Fruit fly (Drosophila melanogaster) whole organism, embryonic: Measurements from ENCODE around the gene MICU3.

Experiments
- Antp ChIP-seq: fragments of 200-800 bp; sonication (Bioruptor generic); optimal IDR thresholded peaks from 3 replicates; lab custom pipeline; 2016; ENCODE audit warnings: missing biosample characterization, missing genetic modification characterization
- CG10321 ChIP-seq: fragments of 200-800 bp; sonication (Bioruptor generic); IDR thresholded peaks from 2 replicates; pipeline ENCODE4 v1.3.6; 2022; ENCODE audit warnings: missing biosample characterization, missing genetic modification characterization
- CG12659 ChIP-seq: fragments of 200-800 bp; sonication (Bioruptor generic); optimal IDR thresholded peaks from 3 replicates; lab custom pipeline; 2017; ENCODE audit warnings: mild to moderate bottlenecking, missing biosample characterization, missing genetic modification reagents, missing genetic modification characterization
- CG14050 ChIP-seq: fragments of 200-800 bp; sonication (Bioruptor generic); IDR thresholded peaks from 3 replicates; pipeline ENCODE4 v1.3.6; 2022; ENCODE audit warnings: missing biosample characterization, missing genetic modification characterization
- CG1602 ChIP-seq: fragments of 200-800 bp; sonication (Bioruptor generic); optimal IDR thresholded peaks from 3 replicates; lab custom pipeline; 2016; ENCODE audit warnings: missing biosample characterization, missing genetic modification characterization
- CG17186 ChIP-seq: fragments of 200-800 bp; sonication (Bioruptor generic); optimal IDR thresholded peaks from 3 replicates; lab custom pipeline; 2017; ENCODE audit warnings: missing biosample characterization, missing genetic modification reagents, missing genetic modification characterization
- CG17359 ChIP-seq: fragments of 200-800 bp; sonication (Bioruptor generic); optimal IDR thresholded peaks from 3 replicates; lab custom pipeline; 2018; ENCODE audit warnings: missing biosample characterization, mild to moderate bottlenecking, missing genetic modification characterization, moderate library complexity
- CG2199 ChIP-seq: fragments of 200-800 bp; sonication (Bioruptor generic); IDR thresholded peaks from 3 replicates; pipeline ENCODE4 v1.3.6; 2022; ENCODE audit warnings: missing biosample characterization, missing genetic modification characterization
- CG31388 ChIP-seq: fragments of 200-800 bp; sonication (Bioruptor generic); optimal IDR thresholded peaks from 2 replicates; lab custom pipeline; 2016; ENCODE audit warnings: missing biosample characterization, missing genetic modification characterization
- CG31441 ChIP-seq: fragments of 200-800 bp; sonication (Bioruptor generic); IDR thresholded peaks from 2 replicates; pipeline ENCODE4 v1.3.6; 2022; ENCODE audit warnings: missing biosample characterization, missing genetic modification characterization
- CG33213 ChIP-seq: fragments of 200-800 bp; sonication (Bioruptor generic); optimal IDR thresholded peaks from 3 replicates; lab custom pipeline; 2016; ENCODE audit warnings: missing biosample characterization, missing genetic modification characterization
- CG4282 ChIP-seq: fragments of 200-800 bp; sonication (Bioruptor generic); optimal IDR thresholded peaks from 2 replicates; lab custom pipeline; 2016; ENCODE audit warnings: missing biosample characterization, missing genetic modification characterization
- CG5953 ChIP-seq: fragments of 200-800 bp; sonication (Bioruptor generic); IDR thresholded peaks from 2 replicates; pipeline ENCODE4 v1.3.6; 2022; ENCODE audit warnings: missing biosample characterization, missing genetic modification characterization
- CG6272 ChIP-seq: fragments of 200-800 bp; sonication (Bioruptor generic); IDR thresholded peaks from 2 replicates; pipeline ENCODE4 v1.3.6; 2022; ENCODE audit warnings: missing biosample characterization, missing genetic modification characterization
- CG9437 ChIP-seq: fragments of 200-800 bp; sonication (Bioruptor generic); optimal IDR thresholded peaks from 2 replicates; lab custom pipeline; 2018; ENCODE audit warnings: missing biosample characterization, mild to moderate bottlenecking, missing genetic modification characterization
- Chrac-16 ChIP-seq: fragments of 200-800 bp; sonication (Bioruptor generic); optimal IDR thresholded peaks from 3 replicates; lab custom pipeline; 2016; ENCODE audit warnings: missing biosample characterization, missing genetic modification characterization
- Dip3 ChIP-seq: fragments of 200-800 bp; sonication (Bioruptor generic); optimal IDR thresholded peaks from 3 replicates; lab custom pipeline; 2016; ENCODE audit warnings: missing biosample characterization, missing genetic modification characterization
- Drgx ChIP-seq: fragments of 200-800 bp; sonication (Bioruptor generic); IDR thresholded peaks from 2 replicates; pipeline ENCODE4 v1.3.6; 2022; ENCODE audit warnings: missing biosample characterization, missing genetic modification characterization
- E2f2 ChIP-seq: fragments of 200-800 bp; sonication (Bioruptor generic); IDR thresholded peaks from 2 replicates; pipeline ENCODE4 v1.3.6; 2022; ENCODE audit warnings: missing biosample characterization, missing genetic modification characterization
- H2.0 ChIP-seq: fragments of 200-800 bp; sonication (Bioruptor generic); IDR thresholded peaks from 2 replicates; pipeline ENCODE4 v1.3.6; 2022; ENCODE audit warnings: missing biosample characterization, missing genetic modification characterization
- HHEX ChIP-seq: fragments of 200-800 bp; sonication (Bioruptor generic); optimal IDR thresholded peaks from 3 replicates; lab custom pipeline; 2017; ENCODE audit warnings: missing biosample characterization, mild to moderate bottlenecking, missing genetic modification characterization, missing genetic modification reagents
- Hey ChIP-seq: fragments of 200-800 bp; sonication (Bioruptor generic); optimal IDR thresholded peaks from 3 replicates; lab custom pipeline; 2018; ENCODE audit warnings: missing biosample characterization, mild to moderate bottlenecking, missing genetic modification characterization
- Hmr ChIP-seq: fragments of 200-800 bp; sonication (Bioruptor generic); optimal IDR thresholded peaks from 3 replicates; lab custom pipeline; 2017; ENCODE audit warnings: mild to moderate bottlenecking, missing biosample characterization, missing genetic modification reagents, missing genetic modification characterization
- Hmx ChIP-seq: fragments of 200-800 bp; sonication (Bioruptor generic); optimal IDR thresholded peaks from 2 replicates; lab custom pipeline; 2016; ENCODE audit warnings: missing biosample characterization, missing genetic modification characterization
- MTF-1 ChIP-seq: fragments of 200-800 bp; sonication (Bioruptor generic); optimal IDR thresholded peaks from 2 replicates; lab custom pipeline; 2018; ENCODE audit warnings: missing biosample characterization, mild to moderate bottlenecking, missing genetic modification characterization, borderline replicate concordance
- Oaz ChIP-seq: fragments of 200-800 bp; sonication (Bioruptor generic); IDR thresholded peaks from 2 replicates; pipeline ENCODE4 v1.3.6; 2022; ENCODE audit warnings: missing biosample characterization, missing genetic modification characterization
- Optix ChIP-seq: fragments of 200-800 bp; sonication (Bioruptor generic); IDR thresholded peaks from 3 replicates; pipeline ENCODE4 v1.3.6; 2022; ENCODE audit warnings: missing biosample characterization, missing genetic modification characterization
- Pdp1 ChIP-seq, 2 experiments: fragments of 200-800 bp; sonication (Bioruptor generic); optimal IDR thresholded peaks; 3 replicates each; lab custom pipeline; 2016; ENCODE audit warnings: missing biosample characterization in 2 of 2, missing genetic modification characterization in 2 of 2, mild to moderate bottlenecking in 1 of 2, moderate library complexity in 1 of 2
- ash1 ChIP-seq: fragments of 200-800 bp; sonication (Bioruptor generic); optimal IDR thresholded peaks from 2 replicates; lab custom pipeline; 2018; ENCODE audit warnings: missing biosample characterization, mild to moderate bottlenecking, missing genetic modification characterization
- az2 ChIP-seq: fragments of 200-800 bp; sonication (Bioruptor generic); optimal IDR thresholded peaks from 3 replicates; lab custom pipeline; 2016; ENCODE audit warnings: missing biosample characterization, missing genetic modification characterization
- btn ChIP-seq: fragments of 200-800 bp; sonication (Bioruptor generic); optimal IDR thresholded peaks from 2 replicates; lab custom pipeline; 2016; ENCODE audit warnings: missing biosample characterization, missing genetic modification characterization
- crp ChIP-seq, 2 experiments: fragments of 200-800 bp; sonication (Bioruptor generic); optimal IDR thresholded peaks; 2 replicates in 1 of 2; 3 replicates in 1 of 2; lab custom pipeline; 2017; ENCODE audit warnings: missing biosample characterization in 2 of 2, missing genetic modification characterization in 2 of 2, mild to moderate bottlenecking in 1 of 2, moderate library complexity in 1 of 2
- dmrt11E ChIP-seq: fragments of 200-800 bp; sonication (Bioruptor generic); optimal IDR thresholded peaks from 3 replicates; lab custom pipeline; 2018; ENCODE audit warnings: missing biosample characterization, mild to moderate bottlenecking, missing genetic modification characterization, moderate library complexity
- esg ChIP-seq: fragments of 200-800 bp; sonication (Bioruptor generic); conservative IDR thresholded peaks from 2 replicates; pipeline ENCODE4 v1.3.6; 2022; ENCODE audit warnings: missing biosample characterization, missing genetic modification characterization
- exex ChIP-seq: fragments of 200-800 bp; sonication (Bioruptor generic); optimal IDR thresholded peaks from 4 replicates; lab custom pipeline; 2018; ENCODE audit warnings: missing biosample characterization, mild to moderate bottlenecking, missing genetic modification characterization, moderate library complexity
- ham ChIP-seq: fragments of 200-800 bp; sonication (Bioruptor generic); IDR thresholded peaks from 2 replicates; pipeline ENCODE4 v1.3.6; 2022; ENCODE audit warnings: missing biosample characterization, missing genetic modification characterization
- insv ChIP-seq, 2 experiments: fragments of 200-800 bp; sonication (Bioruptor generic); optimal IDR thresholded peaks; 3 replicates each; lab custom pipeline; 2016 to 2018; ENCODE audit warnings: missing biosample characterization in 2 of 2, missing genetic modification characterization in 2 of 2
- inv ChIP-seq: fragments of 200-800 bp; sonication (Bioruptor generic); IDR thresholded peaks from 2 replicates; pipeline ENCODE4 v1.3.6; 2022; ENCODE audit warnings: missing biosample characterization, missing genetic modification characterization; ENCODE audit not compliant: partially characterized antibody
- luna ChIP-seq: fragments of 200-800 bp; sonication (Bioruptor generic); optimal IDR thresholded peaks from 2 replicates; lab custom pipeline; 2016; ENCODE audit warnings: missing biosample characterization, missing genetic modification characterization
- nmo ChIP-seq: fragments of 200-800 bp; sonication (Bioruptor generic); optimal IDR thresholded peaks from 2 replicates; lab custom pipeline; 2018; ENCODE audit warnings: missing biosample characterization, mild to moderate bottlenecking, missing genetic modification characterization, moderate library complexity
- pfk ChIP-seq: fragments of 200-800 bp; sonication (Bioruptor generic); optimal IDR thresholded peaks from 2 replicates; lab custom pipeline; 2018; ENCODE audit warnings: missing biosample characterization, mild to moderate bottlenecking, missing genetic modification characterization, moderate library complexity
- pzg ChIP-seq: fragments of 200-800 bp; sonication (Bioruptor generic); optimal IDR thresholded peaks from 3 replicates; lab custom pipeline; 2018; ENCODE audit warnings: missing biosample characterization, mild to moderate bottlenecking, missing genetic modification characterization, moderate library complexity
- ro ChIP-seq: fragments of 200-800 bp; sonication (Bioruptor generic); IDR thresholded peaks from 2 replicates; pipeline ENCODE4 v1.3.6; 2022; ENCODE audit warnings: missing biosample characterization, missing genetic modification characterization
- sd ChIP-seq: fragments of 200-800 bp; sonication (Bioruptor generic); optimal IDR thresholded peaks from 3 replicates; lab custom pipeline; 2018; ENCODE audit warnings: missing biosample characterization, mild to moderate bottlenecking, missing genetic modification characterization, moderate library complexity
- sens ChIP-seq: fragments of 200-800 bp; sonication (Bioruptor generic); peaks from one replicate; lab custom pipeline; 2016; ENCODE audit warnings: missing biosample characterization, missing genetic modification characterization
- slou ChIP-seq: fragments of 200-800 bp; sonication (Bioruptor generic); optimal IDR thresholded peaks from 3 replicates; lab custom pipeline; 2016; ENCODE audit warnings: missing biosample characterization, missing genetic modification characterization
- stc ChIP-seq: fragments of 200-800 bp; sonication (Bioruptor generic); IDR thresholded peaks from 2 replicates; pipeline ENCODE4 v1.3.6; 2022; ENCODE audit warnings: missing biosample characterization, missing genetic modification characterization
- tll ChIP-seq, 2 experiments: fragments of 200-800 bp in 1 of 2; fragments of >200 bp in 1 of 2; sonication (Bioruptor generic) in 1 of 2; optimal IDR thresholded peaks; 2 replicates each; lab custom pipeline; 2017 to 2019; ENCODE audit warnings: missing biosample characterization in 2 of 2, missing genetic modification characterization in 2 of 2, mild to moderate bottlenecking in 1 of 2, moderate library complexity in 1 of 2
- wor ChIP-seq: fragments of 200-800 bp; sonication (Bioruptor generic); IDR thresholded peaks from 2 replicates; pipeline ENCODE4 v1.3.6; 2022; ENCODE audit warnings: missing biosample characterization, missing genetic modification characterization
- zen ChIP-seq: fragments of 200-800 bp; sonication (Bioruptor generic); optimal IDR thresholded peaks from 3 replicates; lab custom pipeline; 2018; ENCODE audit warnings: missing biosample characterization, mild to moderate bottlenecking, missing genetic modification characterization, moderate library complexity

MICU3 gene

DNA sequence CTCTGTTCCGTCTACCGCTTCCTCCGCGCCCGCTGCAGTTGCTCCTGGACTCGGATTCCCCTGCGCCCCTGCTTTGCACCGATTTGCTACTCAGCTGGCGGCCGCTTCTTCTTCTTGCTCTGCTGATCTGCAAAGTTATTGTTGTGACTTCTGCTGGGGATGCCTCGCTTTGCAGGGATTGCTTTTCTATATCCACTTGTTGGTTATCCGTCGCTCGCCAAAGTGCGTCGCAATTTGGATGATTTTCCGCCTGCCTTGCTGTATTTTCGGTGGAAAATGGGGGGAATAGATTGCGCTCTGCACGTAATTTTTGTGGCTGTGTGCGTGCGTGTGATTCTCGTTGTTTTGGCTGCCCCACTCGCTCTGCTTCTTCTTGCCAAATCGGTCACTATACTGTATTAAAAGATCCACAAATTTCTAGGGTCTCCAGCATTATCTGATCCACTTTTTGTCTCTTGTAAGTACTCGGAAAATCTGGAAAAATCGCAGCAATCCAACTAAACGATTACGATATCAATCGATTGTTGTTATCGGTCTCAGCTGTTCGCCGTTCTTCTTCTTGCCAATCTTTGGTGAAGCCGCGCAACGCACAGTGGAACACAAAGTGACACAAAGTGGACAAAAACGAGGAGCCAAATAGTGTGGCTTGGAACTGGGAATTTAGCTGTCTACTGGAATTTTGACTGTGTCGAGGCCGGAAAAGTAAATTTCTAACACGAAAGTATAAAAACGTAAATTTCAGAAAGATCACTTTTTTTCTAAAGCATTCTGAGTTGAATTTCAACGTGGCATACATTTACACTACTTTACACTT is 56.0 kb downstream of the MICU3 start, which contains the start of gene ClpX:
ClpX (minus strand) TSS at position 764 of the 814 bp plus-strand sequence.
- TF ChIP-seq zen (tag; lab: Kevin White, UChicago) (no peak), HHEX (GFP tag; lab: Kevin White, UChicago) (no peak), CG5953 (GFP tag; lab: Robert Waterston, UW) (no peak), sens (GFP tag; lab: Kevin White, UChicago) (peak; percentile 80), Dip3 (GFP tag; lab: Kevin White, UChicago) (no peak), CG17359 (tag; lab: Kevin White, UChicago) (no peak), insv (GFP tag; optimal IDR thresholded peaks at IDR 0.05; lab: Kevin White, UChicago) (no peak), CG10321 (no peak), CG12659 (GFP tag; lab: Kevin White, UChicago) (peak; percentile 54), MTF-1 (GFP tag; lab: Kevin White, UChicago) (peak; percentile 54), CG31441 (GFP tag; lab: Robert Waterston, UW) (no peak), nmo (GFP tag; lab: Kevin White, UChicago) (peak; percentile 26), btn (GFP tag; lab: Kevin White, UChicago) (no peak), CG1602 (GFP tag; lab: Kevin White, UChicago) (no peak), Oaz (no peak), sd (tag; lab: Kevin White, UChicago) (peak; percentile 24), CG17186 (GFP tag; lab: Kevin White, UChicago) (peak; percentile 81), exex (peak; percentile 18), crp (GFP tag; optimal IDR thresholded peaks at IDR 0.05; lab: Kevin White, UChicago) (peak; percentile 82 to 97), H2.0 (GFP tag; lab: Robert Waterston, UW) (no peak), Hmr (no peak), Drgx (GFP tag; lab: Robert Waterston, UW) (no peak), CG14050 (no peak), stc (GFP tag; lab: Robert Waterston, UW) (no peak), Antp (GFP tag; lab: Kevin White, UChicago) (no peak), slou (GFP tag; lab: Kevin White, UChicago) (no peak), Optix (GFP tag; lab: Robert Waterston, UW) (no peak), ham (no peak), Hmx (GFP tag; lab: Kevin White, UChicago) (no peak), tll (GFP tag; optimal IDR thresholded peaks at IDR 0.05; lab: Kevin White, UChicago) (no peak), CG9437 (GFP tag; lab: Kevin White, UChicago) (no peak), ro (no peak), luna (GFP tag; lab: Kevin White, UChicago) (no peak), pfk (no peak), CG2199 (GFP tag; lab: Robert Waterston, UW) (no peak; the same call in 2 of the 3 replicates), ash1 (GFP tag; lab: Kevin White, UChicago) (no peak), Chrac-16 (GFP tag; lab: Kevin White, UChicago) (no peak), inv (GFP tag; lab: Robert Waterston, UW) (peak; percentile 45), Pdp1 (GFP tag; optimal IDR thresholded peaks at IDR 0.05; lab: Kevin White, UChicago) (peak in 1 of 2 experiments; percentile 59), wor (GFP tag; lab: Robert Waterston, UW) (no peak), Hey (tag; lab: Kevin White, UChicago) (no peak), CG31388 (GFP tag; lab: Kevin White, UChicago) (no peak), esg (GFP tag; lab: Robert Waterston, UW) (no peak), pzg (GFP tag; lab: Kevin White, UChicago) (peak; percentile 75), CG4282 (peak; percentile 42), dmrt11E (tag; lab: Kevin White, UChicago) (no peak), az2 (GFP tag; lab: Kevin White, UChicago) (no peak), E2f2 (GFP tag; lab: Robert Waterston, UW) (peak; percentile 35; the same call in 1 of the 2 replicates), CG6272 (GFP tag; lab: Robert Waterston, UW) (no peak), CG33213 (no peak)
